Fruit fly (Drosophila melanogaster): ENCODE results near the gene fzo.

DNA sequence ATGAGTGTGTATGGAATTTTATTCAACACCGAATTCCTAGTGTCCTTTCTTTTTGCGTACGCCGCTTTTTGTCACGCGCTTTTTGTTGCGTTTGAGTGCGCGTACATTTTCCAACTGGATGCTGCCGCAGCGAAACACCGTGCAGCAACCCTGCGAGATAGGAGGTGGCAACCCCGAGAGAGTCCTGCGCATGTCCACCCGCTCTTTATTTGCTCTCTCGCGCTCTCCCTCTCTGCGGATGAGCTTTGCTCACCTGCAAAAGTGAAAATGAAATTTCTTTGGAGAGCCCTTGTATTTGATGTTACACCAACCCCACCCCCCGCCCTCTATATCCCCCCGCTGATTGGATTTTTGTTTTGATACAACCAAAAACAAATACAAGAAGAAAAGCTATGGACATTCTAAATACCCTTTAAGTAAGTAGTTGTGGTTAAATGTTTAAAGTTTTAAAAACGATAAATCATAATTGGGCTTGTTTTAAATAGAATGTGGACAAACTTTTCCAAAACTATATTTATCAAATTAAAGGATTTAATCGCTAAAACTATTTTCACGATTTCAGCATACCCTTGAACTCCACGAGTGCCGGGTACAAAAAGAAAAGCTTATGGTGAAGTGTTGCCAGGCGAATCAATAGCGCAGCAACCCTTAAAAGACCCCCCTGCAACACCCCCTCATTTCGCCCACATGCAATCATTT, 36.2 kb upstream of the fzo start:
- no peak for TF ChIP-seq CTCF (optimal IDR thresholded peaks at IDR 0.05)
- TF ChIP-seq CG8478 (optimal IDR thresholded peaks at IDR 0.05) = no peak

Measured in S2 (cell line).